Worm (Caenorhabditis elegans) whole organism, L2 larva: ENCODE results near the gene ttr-59.

Source experiments
- lsy-2 ChIP-seq, 2 experiments: fragments of 150-350 bp in 1 of 2; sonication (generic microtip) in 1 of 2; optimal IDR thresholded peaks; 2 replicates each; lab custom pipeline; 2014 to 2017; ENCODE audit warnings: missing biosample characterization in 2 of 2, missing genetic modification characterization in 2 of 2
- nhr-25 ChIP-seq: fragments of 150-350 bp; sonication (generic microtip); optimal IDR thresholded peaks from 3 replicates; lab custom pipeline; 2014; ENCODE audit warnings: missing biosample characterization, missing genetic modification characterization
- nhr-77 ChIP-seq: fragments of 150-350 bp; optimal IDR thresholded peaks from 2 replicates; lab custom pipeline; 2014; ENCODE audit warnings: missing biosample characterization, missing genetic modification characterization
- zag-1 ChIP-seq: fragments of 150-350 bp; optimal IDR thresholded peaks from 2 replicates; lab custom pipeline; 2014; ENCODE audit warnings: missing biosample characterization, missing genetic modification characterization

- TF ChIP-seq zag-1 (tag; lab: Kevin White, UChicago) (peak; percentile 76), nhr-77 (tag; lab: Kevin White, UChicago) (no peak), nhr-25 (tag; lab: Kevin White, UChicago) (peak; percentile 52), lsy-2 (tag; optimal IDR thresholded peaks at IDR 0.05; lab: Kevin White, UChicago) (peak; percentile 11 to 59)
These were observed 23.2 kb upstream of the ttr-59 start for ce11 chrX:7306434-7306833.
